Worm (Caenorhabditis elegans) whole organism, late embryonic: ENCODE results near the gene klp-7.
A peak's percentile ranks its signal among the peaks of the same experiment; 100 is the strongest.

Source experiments
- C08G9.2 ChIP-seq: sonication (generic microtip); optimal IDR thresholded peaks from 2 replicates; lab custom pipeline; 2016; ENCODE audit warnings: mild to moderate bottlenecking, missing genetic modification characterization, moderate library complexity, missing compliant biosample characterization
- T23F11.4 ChIP-seq: fragments of 200-800 bp; sonication (Bioruptor generic); optimal IDR thresholded peaks from 2 replicates; lab custom pipeline; 2018; ENCODE audit warnings: mild to moderate bottlenecking, missing genetic modification characterization, missing compliant biosample characterization
- ama-1 ChIP-seq: fragments of 150-350 bp; optimal IDR thresholded peaks from 2 replicates; lab custom pipeline; 2014
- ceh-14 ChIP-seq: sonication (generic microtip); optimal IDR thresholded peaks from 2 replicates; lab custom pipeline; 2016; ENCODE audit warnings: missing genotype, missing genetic modification characterization, missing compliant biosample characterization
- ceh-18 ChIP-seq: sonication (generic microtip); optimal IDR thresholded peaks from 2 replicates; lab custom pipeline; 2016; ENCODE audit warnings: missing genetic modification characterization, missing compliant biosample characterization
- ceh-19 ChIP-seq: fragments of 200-800 bp; sonication (Bioruptor generic); optimal IDR thresholded peaks from 2 replicates; lab custom pipeline; 2018; ENCODE audit warnings: mild to moderate bottlenecking, missing genetic modification characterization, missing compliant biosample characterization
- ceh-2 ChIP-seq: sonication (generic microtip); optimal IDR thresholded peaks from 2 replicates; lab custom pipeline; 2016; ENCODE audit warnings: missing genotype, missing genetic modification characterization, missing compliant biosample characterization
- ceh-22 ChIP-seq: sonication (generic microtip); optimal IDR thresholded peaks from 2 replicates; lab custom pipeline; 2017; ENCODE audit warnings: missing biosample characterization, missing genetic modification characterization
- ceh-31 ChIP-seq: sonication (generic microtip); optimal IDR thresholded peaks from 2 replicates; lab custom pipeline; 2016; ENCODE audit warnings: missing genetic modification characterization, missing compliant biosample characterization
- ceh-34 ChIP-seq: sonication (generic microtip); optimal IDR thresholded peaks from 2 replicates; lab custom pipeline; 2016; ENCODE audit warnings: mild to moderate bottlenecking, missing genetic modification characterization, missing compliant biosample characterization
- ceh-6 ChIP-seq: fragments of 200-800 bp; sonication (Bioruptor generic); optimal IDR thresholded peaks from 2 replicates; lab custom pipeline; 2018; ENCODE audit warnings: mild to moderate bottlenecking, missing genetic modification characterization, missing compliant biosample characterization
- dmd-4 ChIP-seq: sonication (generic microtip); optimal IDR thresholded peaks from 2 replicates; lab custom pipeline; 2016; ENCODE audit warnings: borderline replicate concordance, missing genetic modification characterization, missing compliant biosample characterization
- elt-2 ChIP-seq: sonication (generic microtip); optimal IDR thresholded peaks from 2 replicates; lab custom pipeline; 2016; ENCODE audit warnings: missing genetic modification reagents, missing genetic modification characterization, missing compliant biosample characterization
- elt-4 ChIP-seq: sonication (generic microtip); optimal IDR thresholded peaks from 2 replicates; lab custom pipeline; 2016; ENCODE audit warnings: missing genetic modification characterization, missing compliant biosample characterization
- ets-4 ChIP-seq: sonication (generic microtip); optimal IDR thresholded peaks from 2 replicates; lab custom pipeline; 2016; ENCODE audit warnings: missing genetic modification characterization, missing compliant biosample characterization
- eyg-1 ChIP-seq: sonication (generic microtip); optimal IDR thresholded peaks from 2 replicates; lab custom pipeline; 2016; ENCODE audit warnings: missing genotype, missing genetic modification characterization, missing compliant biosample characterization
- fax-1 ChIP-seq: sonication (generic microtip); optimal IDR thresholded peaks from 2 replicates; lab custom pipeline; 2016; ENCODE audit warnings: missing genotype, missing genetic modification characterization, missing compliant biosample characterization
- fkh-6 ChIP-seq: sonication (generic microtip); optimal IDR thresholded peaks from 2 replicates; lab custom pipeline; 2016; ENCODE audit warnings: missing genetic modification characterization, missing compliant biosample characterization
- hlh-6 ChIP-seq: sonication (generic microtip); optimal IDR thresholded peaks from 2 replicates; lab custom pipeline; 2016; ENCODE audit warnings: missing genotype, missing genetic modification characterization, missing compliant biosample characterization
- hlh-8 ChIP-seq: sonication (generic microtip); optimal IDR thresholded peaks from 2 replicates; lab custom pipeline; 2016; ENCODE audit warnings: missing genotype, missing genetic modification characterization, missing compliant biosample characterization
- lim-6 ChIP-seq: sonication (generic microtip); optimal IDR thresholded peaks from 2 replicates; lab custom pipeline; 2016; ENCODE audit warnings: missing genetic modification characterization, missing compliant biosample characterization
- lin-11 ChIP-seq: fragments of 200-800 bp; sonication (Bioruptor generic); optimal IDR thresholded peaks from 2 replicates; lab custom pipeline; 2018; ENCODE audit warnings: mild to moderate bottlenecking, missing genetic modification characterization, missing compliant biosample characterization
- madf-2 ChIP-seq: sonication (generic microtip); optimal IDR thresholded peaks from 2 replicates; lab custom pipeline; 2017; ENCODE audit warnings: missing genetic modification characterization, missing compliant biosample characterization
- nfya-1 ChIP-seq: sonication (generic microtip); optimal IDR thresholded peaks from 2 replicates; lab custom pipeline; 2017; ENCODE audit warnings: missing genetic modification characterization, mild to moderate bottlenecking, missing compliant biosample characterization, antibody characterized with exemption, moderate library complexity
- nhr-232 ChIP-seq: sonication (generic microtip); optimal IDR thresholded peaks from 2 replicates; lab custom pipeline; 2016; ENCODE audit warnings: missing genetic modification characterization, missing compliant biosample characterization
- npax-4 ChIP-seq: sonication (generic microtip); optimal IDR thresholded peaks from 2 replicates; lab custom pipeline; 2016; ENCODE audit warnings: missing genetic modification characterization, missing compliant biosample characterization
- pha-2 ChIP-seq: sonication (generic microtip); optimal IDR thresholded peaks from 2 replicates; lab custom pipeline; 2017; ENCODE audit warnings: mild to moderate bottlenecking, missing genetic modification characterization, missing compliant biosample characterization
- pha-4 ChIP-seq: fragments of 150-350 bp; optimal IDR thresholded peaks from 2 replicates; lab custom pipeline; 2018; ENCODE audit warnings: missing biosample characterization, missing genetic modification reagents, missing genetic modification characterization
- pqm-1 ChIP-seq: sonication (generic microtip); optimal IDR thresholded peaks from 2 replicates; lab custom pipeline; 2016; ENCODE audit warnings: missing genetic modification characterization, missing compliant biosample characterization
- ref-2 ChIP-seq: sonication (generic microtip); optimal IDR thresholded peaks from 2 replicates; lab custom pipeline; 2016; ENCODE audit warnings: missing genetic modification characterization, missing compliant biosample characterization
- rnt-1 ChIP-seq: sonication (generic microtip); optimal IDR thresholded peaks from 2 replicates; lab custom pipeline; 2016; ENCODE audit warnings: missing genetic modification characterization, missing compliant biosample characterization
- sdc-2 ChIP-seq: sonication (generic microtip); optimal IDR thresholded peaks from 2 replicates; lab custom pipeline; 2016; ENCODE audit warnings: missing genotype, missing genetic modification characterization, missing compliant biosample characterization
- sox-2 ChIP-seq: fragments of 200-800 bp; sonication (Bioruptor generic); IDR thresholded peaks from 2 replicates; pipeline ENCODE4 v1.3.6; 2022; ENCODE audit warnings: missing genetic modification reagents, missing genetic modification characterization, missing compliant biosample characterization
- sox-4 ChIP-seq: sonication (generic microtip); optimal IDR thresholded peaks from 2 replicates; lab custom pipeline; 2017; ENCODE audit warnings: mild to moderate bottlenecking, missing genetic modification characterization, inconsistent platforms, missing compliant biosample characterization
- syd-9 ChIP-seq: sonication (generic microtip); optimal IDR thresholded peaks from 2 replicates; lab custom pipeline; 2016; ENCODE audit warnings: mild to moderate bottlenecking, missing genetic modification characterization, moderate library complexity, missing compliant biosample characterization
- tbx-2 ChIP-seq: sonication (generic microtip); optimal IDR thresholded peaks from 2 replicates; lab custom pipeline; 2016; ENCODE audit warnings: missing genetic modification characterization, missing compliant biosample characterization
- tbx-7 ChIP-seq: sonication (generic microtip); optimal IDR thresholded peaks from 2 replicates; lab custom pipeline; 2016; ENCODE audit warnings: missing genotype, missing genetic modification characterization, missing compliant biosample characterization
- ttx-3 ChIP-seq: sonication (generic microtip); optimal IDR thresholded peaks from 2 replicates; lab custom pipeline; 2016; ENCODE audit warnings: missing genetic modification reagents, missing genetic modification characterization, missing compliant biosample characterization
- unc-3 ChIP-seq, 2 experiments: fragments of 200-800 bp in 1 of 2; sonication (Bioruptor generic) in 1 of 2; sonication (generic microtip) in 1 of 2; conservative IDR thresholded peaks in 1 of 2; optimal IDR thresholded peaks in 1 of 2; 2 replicates each; pipeline versions ENCODE4 v1.3.6 to Lab custom; 2016 to 2022; ENCODE audit warnings: missing compliant biosample characterization in 2 of 2, missing genetic modification characterization in 2 of 2, missing genetic modification reagents in 1 of 2
- unc-42 ChIP-seq: sonication (generic microtip); optimal IDR thresholded peaks from 2 replicates; lab custom pipeline; 2016; ENCODE audit warnings: missing genotype, missing genetic modification characterization, missing compliant biosample characterization
- unc-55 ChIP-seq: sonication (generic microtip); optimal IDR thresholded peaks from 2 replicates; lab custom pipeline; 2017; ENCODE audit warnings: missing biosample characterization, missing genetic modification reagents, missing genetic modification characterization
- ztf-16 ChIP-seq: sonication (generic microtip); optimal IDR thresholded peaks from 2 replicates; lab custom pipeline; 2017; ENCODE audit warnings: missing genetic modification characterization, missing compliant biosample characterization

Gene klp-7

ce11 chrIII:10802032-10802431 lies 3.7 kb upstream of the klp-7 start, which contains the start of gene K11D9.3:
Gene K11D9.3 (minus strand): TSS chrIII:10802212.
- TF ChIP-seq rnt-1 (tag; lab: Kevin White, UChicago) (no peak), syd-9 (no peak), elt-4 (tag; lab: Kevin White, UChicago) (no peak), unc-55 (GFP tag; lab: Kevin White, UChicago) (no peak), fkh-6 (no peak), lin-11 (no peak), dmd-4 (tag; lab: Kevin White, UChicago) (no peak), pha-2 (tag; lab: Kevin White, UChicago) (no peak), T23F11.4 (no peak), tbx-2 (tag; lab: Kevin White, UChicago) (no peak), madf-2 (tag; lab: Kevin White, UChicago) (no peak), ceh-6 (GFP tag; lab: Kevin White, UChicago) (no peak), nfya-1 (tag; lab: Kevin White, UChicago) (no peak), ets-4 (no peak)

- TF ChIP-seq tbx-2 (tag; lab: Kevin White, UChicago): no peak
- TF ChIP-seq nfya-1 (tag; lab: Kevin White, UChicago): peak; percentile 93
- TF ChIP-seq, all 69 proteins: peak for 1
These were observed 553 bp upstream of the klp-7 start for ce11 chrIII:10805172-10805571.

- TF ChIP-seq pha-4: no peak
These were observed 1.1 kb downstream of the klp-7 start for ce11 chrIII:10806821-10807220.

ce11 chrIII:10807236-10807635 lies 1.5 kb downstream of the klp-7 start:
- no peak for TF ChIP-seq pqm-1
- TF ChIP-seq ceh-14: no peak
- TF ChIP-seq tbx-7: no peak
- TF ChIP-seq hlh-8: no peak
- TF ChIP-seq sdc-2 (tag; lab: Kevin White, UChicago): no peak
- TF ChIP-seq ama-1 (lab: Kevin White, UChicago): no peak

- TF ChIP-seq C08G9.2 (no peak), hlh-6 (tag; lab: Kevin White, UChicago) (peak; percentile 17), ceh-19 (GFP tag; lab: Kevin White, UChicago) (no peak), sdc-2 (tag; lab: Kevin White, UChicago) (no peak), ceh-6 (GFP tag; lab: Kevin White, UChicago) (peak; percentile 14), tbx-2 (tag; lab: Kevin White, UChicago) (peak; percentile 70), ceh-14 (peak; percentile 27), eyg-1 (tag; lab: Kevin White, UChicago) (no peak), sox-4 (tag; lab: Kevin White, UChicago) (peak; percentile 30), fax-1 (no peak), ets-4 (peak; percentile 7), ztf-16 (tag; lab: Kevin White, UChicago) (peak; percentile 64), hlh-8 (no peak), ceh-22 (tag; lab: Kevin White, UChicago) (no peak), unc-55 (GFP tag; lab: Kevin White, UChicago) (peak; percentile 27), sox-2 (GFP tag; lab: Robert Waterston, UW) (0 out of 2 replicates have a peak, but pooled peaks have one; percentile 9), unc-42 (tag; lab: Kevin White, UChicago) (peak; percentile 67), ttx-3 (tag; lab: Kevin White, UChicago) (no peak), npax-4 (tag; lab: Kevin White, UChicago) (no peak), nhr-232 (peak; percentile 7), ceh-31 (tag; lab: Kevin White, UChicago) (peak; percentile 67), elt-2 (no peak), ceh-2 (peak; percentile 12), ref-2 (tag; lab: Kevin White, UChicago) (peak; percentile 28), lim-6 (no peak), ceh-18 (tag; lab: Kevin White, UChicago) (peak; percentile 26), unc-3 (GFP tag; conservative IDR thresholded peaks at IDR 0.05; lab: Robert Waterston, UW) (no peak), unc-3 (tag; optimal IDR thresholded peaks at IDR 0.05; lab: Kevin White, UChicago) (no peak), nfya-1 (tag; lab: Kevin White, UChicago) (peak; percentile 39), ceh-34 (peak; percentile 10), rnt-1 (tag; lab: Kevin White, UChicago) (peak; percentile 4)
These were observed 2.2 kb downstream of the klp-7 start for ce11 chrIII:10807956-10808355.
